Worm (Caenorhabditis elegans) whole organism, L1 larva: Measurements from ENCODE around the gene eea-1.

Experiments
- aha-1 ChIP-seq: fragments of 150-350 bp; optimal IDR thresholded peaks from 2 replicates; lab custom pipeline; 2014; ENCODE audit warnings: missing biosample characterization, missing genetic modification characterization
- aly-2 ChIP-seq: fragments of 150-350 bp; optimal IDR thresholded peaks from 2 replicates; lab custom pipeline; 2014; ENCODE audit warnings: missing biosample characterization, missing genetic modification characterization
- ama-1 ChIP-seq: fragments of 150-350 bp; optimal IDR thresholded peaks from 2 replicates; lab custom pipeline; 2014
- fkh-10 ChIP-seq: sonication (generic microtip); optimal IDR thresholded peaks from 2 replicates; lab custom pipeline; 2017; ENCODE audit warnings: missing biosample characterization, missing genetic modification reagents, missing genetic modification characterization
- hlh-17 ChIP-seq: fragments of 200-800 bp; sonication (Bioruptor generic); optimal IDR thresholded peaks from 2 replicates; lab custom pipeline; 2018; ENCODE audit warnings: missing genetic modification characterization, mild to moderate bottlenecking, missing compliant biosample characterization, moderate library complexity, borderline replicate concordance
- jun-1 ChIP-seq: fragments of 150-350 bp; optimal IDR thresholded peaks from 2 replicates; lab custom pipeline; 2014; ENCODE audit warnings: missing biosample characterization, missing genetic modification reagents, missing genetic modification characterization
- lsy-2 ChIP-seq, 2 experiments: fragments of 150-350 bp; optimal IDR thresholded peaks; 2 replicates each; lab custom pipeline; 2014; ENCODE audit warnings: missing biosample characterization in 2 of 2, missing genetic modification characterization in 2 of 2
- nhr-237 ChIP-seq: fragments of 150-350 bp; optimal IDR thresholded peaks from 2 replicates; lab custom pipeline; 2014; ENCODE audit warnings: missing biosample characterization, missing genetic modification characterization
- nhr-28 ChIP-seq: fragments of 150-350 bp; optimal IDR thresholded peaks from 2 replicates; lab custom pipeline; 2014; ENCODE audit warnings: missing biosample characterization, missing genetic modification characterization
- snpc-4 ChIP-seq: fragments of 150-350 bp; optimal IDR thresholded peaks from 2 replicates; lab custom pipeline; 2014; ENCODE audit warnings: missing biosample characterization, missing genetic modification characterization
- tbx-2 ChIP-seq: sonication (generic microtip); optimal IDR thresholded peaks from 2 replicates; lab custom pipeline; 2016; ENCODE audit warnings: missing genetic modification characterization, missing compliant biosample characterization
- xbp-1 ChIP-seq: sonication (generic microtip); optimal IDR thresholded peaks from 2 replicates; lab custom pipeline; 2016; ENCODE audit warnings: missing genetic modification characterization, missing compliant biosample characterization
- ztf-11 ChIP-seq, 2 experiments: sonication (generic microtip); optimal IDR thresholded peaks; 2 replicates each; lab custom pipeline; 2016 to 2017; ENCODE audit warnings: missing genetic modification characterization in 2 of 2, missing biosample characterization in 1 of 2, missing compliant biosample characterization in 1 of 2

- TF ChIP-seq snpc-4 (tag; lab: Kevin White, UChicago) (peak; percentile 75), hlh-17 (GFP tag; lab: Kevin White, UChicago) (peak; percentile 76), nhr-28 (tag; lab: Kevin White, UChicago) (no peak), fkh-10 (GFP tag; lab: Kevin White, UChicago) (no peak), nhr-237 (tag; lab: Kevin White, UChicago) (no peak), aly-2 (peak; percentile 41), ama-1 (lab: Kevin White, UChicago) (no peak), tbx-2 (peak; percentile 97), xbp-1 (tag; lab: Kevin White, UChicago) (peak; percentile 91), lsy-2 (tag; optimal IDR thresholded peaks at IDR 0.05; lab: Kevin White, UChicago) (peak; percentile 79 to 87), ztf-11 (tag; optimal IDR thresholded peaks at IDR 0.05; lab: Kevin White, UChicago) (peak in 1 of 2 experiments; percentile 99), jun-1 (tag; lab: Kevin White, UChicago) (peak; percentile 69), aha-1 (tag; lab: Kevin White, UChicago) (no peak)
Observed at ce11 chrV:13468190-13468765, 28.9 kb downstream of the eea-1 start, which contains the start of the genes F25H9.6 and F25H9.7.
